Worm (Caenorhabditis elegans) whole organism, early embryonic: Measurements from ENCODE around the gene srh-140.

Source experiments
- aly-1 ChIP-seq: sonication (generic microtip); optimal IDR thresholded peaks from 2 replicates; lab custom pipeline; 2016; ENCODE audit warnings: missing genetic modification characterization, missing compliant biosample characterization
- ama-1 ChIP-seq: fragments of 150-350 bp; optimal IDR thresholded peaks from 2 replicates; lab custom pipeline; 2014
- ceh-13 ChIP-seq: fragments of 200-800 bp; sonication (Bioruptor generic); optimal IDR thresholded peaks from 2 replicates; lab custom pipeline; 2018; ENCODE audit warnings: mild to moderate bottlenecking, missing genetic modification characterization, missing compliant biosample characterization
- ceh-36 ChIP-seq: sonication (generic microtip); optimal IDR thresholded peaks from 2 replicates; lab custom pipeline; 2016; ENCODE audit warnings: missing genetic modification characterization, inconsistent platforms, missing compliant biosample characterization
- ets-7 ChIP-seq: sonication (generic microtip); optimal IDR thresholded peaks from 2 replicates; lab custom pipeline; 2016; ENCODE audit warnings: missing genotype, missing genetic modification characterization, missing compliant biosample characterization
- flt-1 ChIP-seq: fragments of 200-800 bp; sonication (Bioruptor generic); IDR thresholded peaks from 2 replicates; pipeline ENCODE4 v1.3.6; 2022; ENCODE audit warnings: missing genetic modification characterization, missing compliant biosample characterization
- hmbx-1 ChIP-seq: sonication (generic microtip); optimal IDR thresholded peaks from 2 replicates; lab custom pipeline; 2016; ENCODE audit warnings: mild to moderate bottlenecking, missing genetic modification characterization, missing compliant biosample characterization
- hmg-4 ChIP-seq: fragments of 200-800 bp; sonication (Bioruptor generic); optimal IDR thresholded peaks from 2 replicates; lab custom pipeline; 2018; ENCODE audit warnings: mild to moderate bottlenecking, missing genetic modification characterization, missing compliant biosample characterization
- hnd-1 ChIP-seq: sonication (generic microtip); optimal IDR thresholded peaks from 2 replicates; lab custom pipeline; 2016; ENCODE audit warnings: missing genetic modification characterization, missing compliant biosample characterization
- pes-1 ChIP-seq: fragments of 200-800 bp; sonication (Bioruptor generic); IDR thresholded peaks from 2 replicates; pipeline ENCODE4 v1.3.6; 2022; ENCODE audit warnings: missing genetic modification reagents, missing genetic modification characterization, missing compliant biosample characterization
- tbx-11 ChIP-seq: fragments of 200-800 bp; sonication (Bioruptor generic); IDR thresholded peaks from 2 replicates; pipeline ENCODE4 v1.3.6; 2022; ENCODE audit warnings: missing genetic modification characterization, missing compliant biosample characterization
- tbx-37 ChIP-seq: fragments of 200-800 bp; sonication (Bioruptor generic); conservative IDR thresholded peaks from 2 replicates; pipeline ENCODE4 v1.3.6; 2022; ENCODE audit warnings: missing genetic modification reagents, missing genetic modification characterization, missing compliant biosample characterization
- tra-4 ChIP-seq: sonication (generic microtip); optimal IDR thresholded peaks from 2 replicates; lab custom pipeline; 2017; ENCODE audit warnings: missing genetic modification characterization, missing compliant biosample characterization

DNA sequence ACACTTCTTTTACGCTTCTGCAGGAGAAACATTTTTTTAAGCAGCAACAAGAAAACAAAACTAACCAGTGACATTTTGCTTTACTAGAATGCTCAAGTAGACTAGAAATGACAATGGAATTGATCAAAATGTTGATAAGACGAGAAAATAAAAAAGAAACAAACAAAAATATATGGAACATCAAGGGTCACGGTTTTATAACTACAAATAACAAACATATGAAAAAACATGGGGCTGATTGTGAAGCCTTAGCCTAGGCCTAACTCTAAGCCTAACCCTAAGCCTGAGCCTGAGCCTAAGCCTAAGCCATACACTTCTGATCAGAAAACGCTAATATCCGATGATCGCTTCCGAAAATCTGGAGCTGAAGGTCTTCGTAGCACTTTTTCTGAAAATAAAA, 8.5 kb downstream of the srh-140 start, which contains the start of gene Y6E2A.10:
- TF ChIP-seq tra-4 (tag; lab: Kevin White, UChicago), result no peak
- no peak for TF ChIP-seq ets-7 (tag; lab: Kevin White, UChicago)
- TF ChIP-seq ama-1 (lab: Kevin White, UChicago), result no peak
- TF ChIP-seq hmg-4, result no peak
- no peak for TF ChIP-seq hmbx-1 (tag; lab: Kevin White, UChicago)
- no peak for TF ChIP-seq tbx-11 (GFP tag; lab: Robert Waterston, UW)
- no peak for TF ChIP-seq aly-1 (tag; lab: Kevin White, UChicago)
- TF ChIP-seq pes-1 (GFP tag; lab: Robert Waterston, UW), result no peak
- no peak for TF ChIP-seq tbx-37 (GFP tag; lab: Robert Waterston, UW)
- no peak for TF ChIP-seq flt-1 (GFP tag; lab: Robert Waterston, UW)
- TF ChIP-seq hnd-1 (tag; lab: Kevin White, UChicago), result no peak
- TF ChIP-seq ceh-36 (tag; lab: Kevin White, UChicago), result no peak
- TF ChIP-seq ceh-13 (GFP tag; lab: Kevin White, UChicago), result no peak
